Worm (Caenorhabditis elegans): ENCODE results near the gene osta-3.

DNA sequence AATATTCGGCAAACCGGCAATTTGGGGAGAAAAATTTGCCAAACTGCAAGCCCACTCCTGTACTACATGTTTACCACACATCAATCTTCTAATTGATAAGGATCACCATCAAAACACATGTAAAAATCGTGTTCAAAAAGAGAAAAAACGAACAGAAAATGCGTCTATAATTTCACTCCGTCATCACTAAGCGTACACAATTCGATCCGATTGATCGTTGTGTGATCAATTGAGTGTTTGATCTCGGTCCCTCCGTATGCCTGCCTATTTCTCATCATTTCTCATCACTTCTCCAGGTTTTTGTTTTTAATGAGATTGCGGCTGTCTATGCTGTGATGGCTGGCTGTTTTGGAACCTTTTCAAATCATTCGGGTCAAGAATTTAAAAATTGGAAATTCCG lies 13.1 kb downstream of the osta-3 start:
- TF ChIP-seq dao-5 (tag; optimal IDR thresholded peaks at IDR 0.05) (no peak), W03F9.2 (tag; optimal IDR thresholded peaks at IDR 0.05) (no peak), him-1 (tag; optimal IDR thresholded peaks at IDR 0.05) (no peak)

Data from whole organism, L4/young adult.